Fruit fly (Drosophila melanogaster): ENCODE results near the gene CG9886.

The CG9886 gene

DNA sequence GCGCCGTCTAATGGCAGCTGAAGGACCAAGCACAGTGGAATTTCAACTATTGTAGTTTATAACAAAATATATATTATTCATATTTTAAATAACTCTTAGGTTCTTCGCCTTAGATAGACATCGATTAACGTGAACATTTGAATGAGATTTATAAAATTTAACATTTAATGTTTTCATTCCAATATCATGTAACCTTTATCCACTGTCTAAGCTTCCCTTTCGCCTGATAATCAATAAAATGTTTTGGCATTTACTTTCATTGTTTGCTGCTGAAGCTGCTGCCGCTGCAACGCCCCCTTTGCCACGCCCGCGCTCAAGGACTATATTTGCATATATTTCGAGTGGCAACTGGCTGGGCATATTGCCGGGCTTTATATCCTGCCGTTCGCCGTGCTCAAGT is 25.8 kb upstream of the CG9886 start:
- no peak for TF ChIP-seq usp (GFP tag; optimal IDR thresholded peaks at IDR 0.05)
- TF ChIP-seq psq (optimal IDR thresholded peaks at IDR 0.05) = no peak

DNA sequence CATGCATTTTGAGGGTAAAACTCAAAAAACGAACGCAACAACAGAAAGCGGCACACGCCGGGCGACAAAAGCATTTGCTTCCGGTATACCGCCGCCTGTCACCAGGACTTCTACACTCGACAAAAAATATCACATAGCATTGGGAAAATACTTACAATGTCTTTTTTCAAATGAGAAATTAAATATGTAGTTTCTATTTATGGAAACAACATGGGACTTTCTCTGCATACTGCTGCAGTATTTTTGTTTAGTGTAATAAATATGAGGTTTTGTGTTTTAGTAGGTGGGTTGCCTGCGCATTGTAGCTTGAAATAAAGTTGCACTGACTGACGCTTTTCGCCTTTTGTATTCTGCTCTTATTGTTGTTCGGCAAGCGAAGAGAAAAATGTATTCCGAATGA is 23.6 kb upstream of the CG9886 start:
- TF ChIP-seq Dll (optimal IDR thresholded peaks at IDR 0.05) = no peak
- TF ChIP-seq psq (optimal IDR thresholded peaks at IDR 0.05) = no peak
- TF ChIP-seq pan (optimal IDR thresholded peaks at IDR 0.05) = no peak
- no peak for TF ChIP-seq CG8478 (optimal IDR thresholded peaks at IDR 0.05)
- TF ChIP-seq usp (GFP tag; optimal IDR thresholded peaks at IDR 0.05) = no peak
- TF ChIP-seq EcR (GFP tag; optimal IDR thresholded peaks at IDR 0.05) = no peak

DNA sequence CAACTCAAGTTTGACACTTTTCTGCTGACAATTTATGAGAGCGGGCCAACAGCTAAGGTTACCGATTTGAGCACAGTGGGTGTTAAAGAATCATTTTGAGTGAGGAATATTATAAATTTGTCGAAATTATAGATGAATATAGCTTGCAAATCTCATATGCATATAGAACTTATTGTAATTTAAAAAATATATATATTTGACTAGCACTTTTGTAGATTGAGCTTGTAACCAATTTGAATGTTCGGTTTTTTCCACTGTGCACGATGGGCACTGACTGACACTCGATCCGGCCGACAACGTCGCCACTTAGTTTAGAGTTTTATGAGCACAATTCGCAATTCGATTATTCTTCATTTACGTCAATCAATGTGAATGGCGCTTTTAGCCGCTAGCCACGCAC is 22.2 kb upstream of the CG9886 start:
- TF ChIP-seq psq (optimal IDR thresholded peaks at IDR 0.05) (no peak), CG8478 (optimal IDR thresholded peaks at IDR 0.05) (no peak), pan (optimal IDR thresholded peaks at IDR 0.05) (no peak)

DNA sequence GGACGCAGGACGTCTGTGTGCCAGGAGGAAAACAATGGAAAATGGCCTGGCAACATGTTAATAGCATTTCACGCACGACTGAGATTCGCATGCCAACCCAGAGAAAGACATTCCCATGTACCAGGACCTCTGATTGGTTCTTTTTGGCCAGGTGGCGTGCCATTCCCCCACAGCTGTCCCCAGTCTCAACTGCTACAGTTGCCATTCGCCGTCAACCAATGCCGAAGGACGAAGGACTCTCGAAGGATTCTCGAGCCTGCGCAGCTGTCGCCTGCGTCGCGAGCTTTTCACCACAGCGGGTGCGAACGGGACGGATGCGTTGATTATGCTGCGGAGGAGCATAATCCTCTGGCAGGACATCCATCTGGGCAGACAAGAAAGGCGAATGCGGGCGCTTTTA is 20.7 kb upstream of the CG9886 start, which contains the start of gene VGlut:
TSS of gene VGlut (plus strand) at position 399 of the 400 bp plus-strand sequence.
- TF ChIP-seq Dll (optimal IDR thresholded peaks at IDR 0.05) = no peak
- TF ChIP-seq psq (optimal IDR thresholded peaks at IDR 0.05) = no peak
- no peak for TF ChIP-seq EcR (GFP tag; optimal IDR thresholded peaks at IDR 0.05)
- TF ChIP-seq CG8478 (optimal IDR thresholded peaks at IDR 0.05) = no peak
- TF ChIP-seq pan (optimal IDR thresholded peaks at IDR 0.05) = no peak
- TF ChIP-seq usp (GFP tag; optimal IDR thresholded peaks at IDR 0.05) = no peak

DNA sequence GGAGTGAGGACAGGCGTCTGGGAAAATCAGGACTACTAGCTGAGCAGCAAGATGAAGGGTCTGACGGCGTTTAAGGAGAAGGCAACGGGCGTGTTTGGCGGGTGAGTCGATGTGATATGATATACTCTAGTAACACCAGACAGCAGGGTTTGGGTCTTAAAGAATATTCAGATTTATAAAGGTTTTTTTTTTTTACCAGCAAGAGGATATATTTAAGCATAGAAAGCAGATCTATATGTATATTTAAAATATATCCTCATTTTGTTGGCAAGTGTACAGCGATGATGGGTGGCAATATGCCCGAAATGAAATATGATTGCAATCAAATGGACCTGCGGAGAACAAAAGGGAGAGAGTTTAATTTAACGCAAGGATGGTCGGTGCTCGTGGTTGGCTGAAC is 18.4 kb upstream of the CG9886 start:
- TF ChIP-seq psq (optimal IDR thresholded peaks at IDR 0.05) (no peak), EcR (GFP tag; optimal IDR thresholded peaks at IDR 0.05) (no peak), Dll (optimal IDR thresholded peaks at IDR 0.05) (no peak), pan (optimal IDR thresholded peaks at IDR 0.05) (no peak), usp (GFP tag; optimal IDR thresholded peaks at IDR 0.05) (no peak), CG8478 (optimal IDR thresholded peaks at IDR 0.05) (no peak)

DNA sequence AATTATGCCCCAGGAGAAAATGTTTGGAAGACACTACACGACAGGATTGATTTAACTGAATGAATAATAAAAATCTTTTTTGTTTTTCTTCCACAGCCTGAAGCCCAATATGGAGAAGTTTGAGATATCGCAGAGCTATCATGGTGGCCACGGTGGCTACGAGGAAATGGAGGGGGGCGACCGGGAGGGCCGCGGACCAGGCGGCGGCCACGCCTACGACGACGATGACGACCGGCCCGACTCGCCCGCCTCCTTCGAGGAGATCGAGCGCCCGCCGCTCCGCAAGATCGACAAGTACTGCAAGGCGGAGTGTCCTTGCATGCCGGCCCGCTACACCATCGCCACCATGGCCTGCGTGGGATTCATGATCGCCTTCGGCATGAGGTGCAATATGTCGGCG is 16.0 kb upstream of the CG9886 start:
- TF ChIP-seq pan (optimal IDR thresholded peaks at IDR 0.05) = no peak
- TF ChIP-seq CG8478 (optimal IDR thresholded peaks at IDR 0.05) = no peak
- no peak for TF ChIP-seq usp (GFP tag; optimal IDR thresholded peaks at IDR 0.05)
- TF ChIP-seq EcR (GFP tag; optimal IDR thresholded peaks at IDR 0.05) = no peak
- no peak for TF ChIP-seq psq (optimal IDR thresholded peaks at IDR 0.05)
- no peak for TF ChIP-seq Dll (optimal IDR thresholded peaks at IDR 0.05)

DNA sequence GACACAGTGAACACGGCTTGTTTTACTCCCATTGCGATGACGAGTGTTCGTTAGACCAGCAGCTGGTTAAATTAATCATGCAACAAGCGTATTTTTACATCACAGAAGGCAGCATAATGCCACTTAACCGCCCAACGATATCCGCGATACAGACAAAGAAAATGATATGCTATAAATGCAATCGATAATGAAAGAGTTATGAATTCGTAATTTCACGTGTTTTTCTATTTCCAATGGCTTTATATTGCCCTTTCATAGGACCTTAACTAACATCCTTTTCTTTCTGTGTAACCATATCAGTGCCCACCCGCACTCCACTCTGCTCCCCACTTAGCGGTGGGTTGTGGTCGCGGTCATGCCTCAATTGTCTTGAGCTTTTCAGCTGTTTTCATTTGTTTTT is 7.5 kb upstream of the CG9886 start:
- TF ChIP-seq psq (optimal IDR thresholded peaks at IDR 0.05) (no peak), EcR (GFP tag; optimal IDR thresholded peaks at IDR 0.05) (no peak), Dll (optimal IDR thresholded peaks at IDR 0.05) (no peak), CG8478 (optimal IDR thresholded peaks at IDR 0.05) (no peak), pan (optimal IDR thresholded peaks at IDR 0.05) (no peak), usp (GFP tag; optimal IDR thresholded peaks at IDR 0.05) (no peak)

DNA sequence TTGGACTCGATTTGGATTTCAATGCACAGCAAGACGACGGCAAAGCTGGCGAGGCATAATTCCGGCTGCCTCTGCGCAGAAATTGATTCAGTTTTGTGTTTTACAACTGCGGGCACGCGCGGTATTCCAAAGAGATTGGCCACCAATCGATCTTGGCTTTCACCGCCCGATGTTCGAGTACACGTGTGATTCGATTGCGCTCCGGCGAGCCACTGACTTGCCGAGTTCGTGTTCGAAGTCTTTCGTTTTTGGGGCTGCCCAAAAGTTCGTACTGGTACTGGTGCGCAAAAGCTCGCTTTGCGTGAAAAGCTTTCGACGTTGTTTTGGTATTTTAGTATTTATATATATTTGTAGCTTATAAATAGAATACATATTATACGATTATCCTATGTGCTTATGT is 5.5 kb upstream of the CG9886 start, which contains the start of gene CG18641:
TSS of gene CG18641 (minus strand) at position 214 of the 400 bp plus-strand sequence.
- TF ChIP-seq pan (optimal IDR thresholded peaks at IDR 0.05) = no peak
- no peak for TF ChIP-seq Dll (optimal IDR thresholded peaks at IDR 0.05)
- no peak for TF ChIP-seq psq (optimal IDR thresholded peaks at IDR 0.05)
- no peak for TF ChIP-seq CG8478 (optimal IDR thresholded peaks at IDR 0.05)
- no peak for TF ChIP-seq EcR (GFP tag; optimal IDR thresholded peaks at IDR 0.05)
- TF ChIP-seq usp (GFP tag; optimal IDR thresholded peaks at IDR 0.05) = no peak

DNA sequence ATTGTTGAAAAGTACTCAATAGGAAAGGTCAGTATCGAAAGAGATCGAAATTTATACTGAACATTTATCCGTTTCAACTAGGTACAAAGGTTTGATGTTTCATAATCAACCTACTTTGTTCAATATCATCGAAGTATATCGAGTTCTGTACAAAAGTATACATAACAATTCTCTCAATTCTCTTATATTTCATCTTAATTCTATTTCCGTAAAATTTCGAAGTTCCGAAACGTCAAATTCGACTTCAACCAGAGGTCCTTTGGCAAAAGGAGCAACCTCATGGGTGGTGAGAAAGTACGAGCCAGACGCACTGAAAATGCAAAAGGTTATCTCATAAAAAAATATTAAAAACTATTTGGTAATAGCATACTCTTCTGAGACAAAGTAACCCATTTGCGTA is 4.0 kb upstream of the CG9886 start, which contains the start of gene CG31948:
TSS of gene CG31948 (minus strand) at position 101 of the 400 bp plus-strand sequence.
- TF ChIP-seq usp (GFP tag; optimal IDR thresholded peaks at IDR 0.05) = no peak
- no peak for TF ChIP-seq Dll (optimal IDR thresholded peaks at IDR 0.05)
- no peak for TF ChIP-seq CG8478 (optimal IDR thresholded peaks at IDR 0.05)
- no peak for TF ChIP-seq pan (optimal IDR thresholded peaks at IDR 0.05)
- no peak for TF ChIP-seq psq (optimal IDR thresholded peaks at IDR 0.05)
- no peak for TF ChIP-seq EcR (GFP tag; optimal IDR thresholded peaks at IDR 0.05)

DNA sequence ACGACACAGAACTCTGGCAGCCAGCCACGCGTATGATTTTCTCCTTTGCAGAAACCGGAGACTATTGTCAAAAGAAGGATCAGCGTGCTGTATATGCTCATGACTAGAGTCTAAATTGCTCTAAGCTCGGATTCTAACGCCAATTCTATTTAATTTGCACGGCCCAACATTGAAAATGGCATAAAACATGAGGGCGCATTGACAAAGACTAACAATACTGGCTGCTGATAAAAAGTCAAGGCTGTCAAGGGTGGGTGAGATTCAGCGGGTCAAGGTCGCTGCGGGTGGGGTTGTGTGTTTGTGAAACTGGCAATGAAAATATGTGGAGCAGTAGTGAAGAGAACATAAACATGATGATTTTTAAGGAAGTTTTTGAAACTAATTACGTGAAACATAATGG is 2.8 kb upstream of the CG9886 start, which contains the start of gene CG34448:
TSS of gene CG34448 (minus strand) at position 101 of the 400 bp plus-strand sequence.
- TF ChIP-seq psq (optimal IDR thresholded peaks at IDR 0.05) = no peak
- TF ChIP-seq CG8478 (optimal IDR thresholded peaks at IDR 0.05) = no peak

DNA sequence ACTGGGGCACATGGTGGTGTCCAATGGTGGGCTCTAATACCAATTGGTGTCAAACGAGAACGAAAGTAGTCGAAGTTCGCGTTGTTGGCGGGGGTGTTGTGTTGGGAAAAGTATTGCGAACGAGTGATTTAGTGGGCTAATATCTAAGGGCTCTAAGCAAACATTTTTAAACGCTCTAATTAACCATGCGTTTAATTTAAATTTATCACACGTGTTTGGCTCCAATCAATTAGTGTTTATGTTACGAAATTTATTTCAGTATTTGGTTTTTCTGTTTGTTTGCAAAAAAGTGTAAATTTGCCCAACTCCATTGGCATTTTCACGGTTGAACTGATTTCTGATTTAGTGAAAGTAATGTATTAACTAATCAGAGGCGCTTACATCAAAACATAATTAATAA is 717 bp upstream of the CG9886 start, which contains the start of gene CG34447:
TSS of gene CG34447 (minus strand) at position 101 of the 400 bp plus-strand sequence.
- no peak for TF ChIP-seq usp (GFP tag; optimal IDR thresholded peaks at IDR 0.05)
- no peak for TF ChIP-seq CG8478 (optimal IDR thresholded peaks at IDR 0.05)
- no peak for TF ChIP-seq EcR (GFP tag; optimal IDR thresholded peaks at IDR 0.05)
- TF ChIP-seq pan (optimal IDR thresholded peaks at IDR 0.05) = no peak
- TF ChIP-seq Dll (optimal IDR thresholded peaks at IDR 0.05) = no peak
- no peak for TF ChIP-seq psq (optimal IDR thresholded peaks at IDR 0.05)

DNA sequence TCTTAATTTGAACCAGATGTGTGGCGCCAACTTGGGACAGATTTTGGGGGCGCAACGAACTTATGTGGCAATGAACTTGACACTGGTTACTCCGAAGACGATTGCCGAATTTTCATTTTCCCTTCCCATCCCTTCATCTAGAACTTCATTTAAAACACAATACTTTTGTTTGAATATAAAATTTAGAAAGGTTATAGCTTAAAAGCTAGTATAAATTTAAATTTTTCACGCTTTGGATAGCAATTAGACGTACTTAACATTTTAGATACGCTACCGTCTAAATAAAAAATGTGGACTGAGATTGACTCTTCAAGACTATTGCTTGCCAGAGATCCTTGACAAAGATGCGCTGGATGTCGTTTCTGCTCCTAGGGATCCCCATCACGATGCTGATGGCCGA is 3.9 kb downstream of the CG9886 start, which contains the start of gene CG44139:
TSS of gene CG44139 (plus strand) at position 301 of the 400 bp plus-strand sequence.
- TF ChIP-seq pan (optimal IDR thresholded peaks at IDR 0.05) = no peak

DNA sequence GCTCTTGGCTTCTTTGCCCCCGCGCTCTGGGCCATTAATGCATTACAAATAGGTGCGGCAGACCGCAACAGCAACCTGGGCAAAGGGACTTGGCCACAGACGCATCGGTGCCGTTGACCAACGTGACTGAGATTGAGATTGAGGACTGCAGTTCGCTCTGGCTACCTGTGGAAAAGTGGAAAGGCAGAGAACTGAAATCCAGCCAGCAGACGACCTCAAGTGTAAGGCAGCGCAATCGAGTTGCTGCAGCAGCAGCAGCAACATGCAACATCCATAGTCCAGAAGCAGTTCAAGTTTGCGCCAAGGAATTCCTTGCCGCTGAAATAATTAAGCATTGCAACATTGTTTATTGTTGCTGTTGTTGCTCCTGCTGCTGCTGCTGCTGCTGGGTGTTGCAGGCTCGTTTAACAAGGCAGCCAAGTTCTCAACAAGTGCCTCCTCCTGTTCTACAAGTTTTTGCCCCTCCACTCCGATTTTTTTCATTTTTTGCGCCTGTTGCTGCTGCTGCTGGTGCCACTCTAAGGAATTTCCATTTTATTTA is 5.1 kb downstream of the CG9886 start:
- no peak for TF ChIP-seq Dll (optimal IDR thresholded peaks at IDR 0.05)
- TF ChIP-seq pan (optimal IDR thresholded peaks at IDR 0.05) = no peak
- no peak for TF ChIP-seq EcR (GFP tag; optimal IDR thresholded peaks at IDR 0.05)
- no peak for TF ChIP-seq usp (GFP tag; optimal IDR thresholded peaks at IDR 0.05)
- TF ChIP-seq CG8478 (optimal IDR thresholded peaks at IDR 0.05) = no peak
- TF ChIP-seq psq (optimal IDR thresholded peaks at IDR 0.05) = no peak
